Fruit fly (Drosophila melanogaster) whole organism, embryonic: ENCODE measurements around the gene CG31663.

Experiments
- Aef1 ChIP-seq: fragments of 200-800 bp; sonication (Bioruptor generic); IDR thresholded peaks from 3 replicates; pipeline ENCODE4 v1.3.6; 2022; ENCODE audit warnings: missing biosample characterization, missing genetic modification characterization
- Atf-2 ChIP-seq: fragments of 200-800 bp; sonication (Bioruptor generic); optimal IDR thresholded peaks from 2 replicates; lab custom pipeline; 2016; ENCODE audit warnings: missing biosample characterization, missing genetic modification characterization
- Awh ChIP-seq: fragments of 200-800 bp; sonication (Bioruptor generic); IDR thresholded peaks from 2 replicates; pipeline ENCODE4, ENCODE4 v1.3.6; 2022; ENCODE audit warnings: missing biosample characterization, missing genetic modification characterization
- C15 ChIP-seq: fragments of 200-800 bp; sonication (Bioruptor generic); IDR thresholded peaks from 3 replicates; pipeline ENCODE4 v1.3.6; 2022; ENCODE audit warnings: missing biosample characterization, missing genetic modification characterization
- CG10979 ChIP-seq: fragments of 200-800 bp; sonication (Bioruptor generic); optimal IDR thresholded peaks from 2 replicates; lab custom pipeline; 2018; ENCODE audit warnings: missing biosample characterization, mild to moderate bottlenecking, missing genetic modification characterization, moderate library complexity
- CG11560 ChIP-seq: fragments of 200-800 bp; sonication (Bioruptor generic); IDR thresholded peaks from 3 replicates; pipeline ENCODE4 v1.3.6; 2022; ENCODE audit warnings: missing biosample characterization, missing genetic modification characterization
- CG12659 ChIP-seq: fragments of 200-800 bp; sonication (Bioruptor generic); optimal IDR thresholded peaks from 3 replicates; lab custom pipeline; 2017; ENCODE audit warnings: mild to moderate bottlenecking, missing biosample characterization, missing genetic modification reagents, missing genetic modification characterization
- CG12744 ChIP-seq: fragments of 200-800 bp; sonication (Bioruptor generic); optimal IDR thresholded peaks from 2 replicates; lab custom pipeline; 2016; ENCODE audit warnings: missing biosample characterization, missing genetic modification characterization
- CG12769 ChIP-seq: fragments of 200-800 bp; sonication (Bioruptor generic); optimal IDR thresholded peaks from 2 replicates; lab custom pipeline; 2019; ENCODE audit warnings: missing biosample characterization, mild to moderate bottlenecking, missing genetic modification characterization, moderate library complexity
- CG15073 ChIP-seq: fragments of 200-800 bp; sonication (Bioruptor generic); optimal IDR thresholded peaks from 2 replicates; lab custom pipeline; 2016; ENCODE audit warnings: missing biosample characterization, missing genetic modification characterization
- CG15514 ChIP-seq: fragments of 200-800 bp; sonication (Bioruptor generic); optimal IDR thresholded peaks from 3 replicates; lab custom pipeline; 2017; ENCODE audit warnings: missing biosample characterization, missing genetic modification characterization, mild to moderate bottlenecking, moderate library complexity, missing genetic modification reagents
- CG17568 ChIP-seq: fragments of 200-800 bp; sonication (Bioruptor generic); optimal IDR thresholded peaks from 2 replicates; lab custom pipeline; 2018; ENCODE audit warnings: missing biosample characterization, mild to moderate bottlenecking, missing genetic modification characterization, moderate library complexity
- CG17612 ChIP-seq: fragments of 200-800 bp; sonication (Bioruptor generic); IDR thresholded peaks from 2 replicates; pipeline ENCODE4 v1.3.6; 2022; ENCODE audit warnings: missing biosample characterization, missing genetic modification characterization
- CG1792 ChIP-seq: fragments of 200-800 bp; sonication (Bioruptor generic); optimal IDR thresholded peaks from 2 replicates; lab custom pipeline; 2016; ENCODE audit warnings: missing biosample characterization, missing genetic modification characterization
- CG18599 ChIP-seq: fragments of 200-800 bp; sonication (Bioruptor generic); optimal IDR thresholded peaks from 3 replicates; lab custom pipeline; 2017; ENCODE audit warnings: missing biosample characterization, missing genetic modification characterization, mild to moderate bottlenecking, moderate library complexity, missing genetic modification reagents
- CG2202 ChIP-seq: fragments of 200-800 bp; sonication (Bioruptor generic); optimal IDR thresholded peaks from 2 replicates; lab custom pipeline; 2018; ENCODE audit warnings: missing biosample characterization, mild to moderate bottlenecking, missing genetic modification characterization
- CG30020 ChIP-seq: fragments of 200-800 bp; optimal IDR thresholded peaks from 2 replicates; lab custom pipeline; 2019; ENCODE audit warnings: missing biosample characterization, mild to moderate bottlenecking, missing genetic modification characterization, moderate library complexity
- CG32772 ChIP-seq: fragments of 200-800 bp; sonication (Bioruptor generic); IDR thresholded peaks from 2 replicates; pipeline ENCODE4 v1.3.6; 2022; ENCODE audit warnings: missing biosample characterization, missing genetic modification characterization
- CG3281 ChIP-seq: fragments of 200-800 bp; sonication (Bioruptor generic); optimal IDR thresholded peaks from 3 replicates; lab custom pipeline; 2017; ENCODE audit warnings: missing biosample characterization, mild to moderate bottlenecking, missing genetic modification characterization
- CG3847 ChIP-seq: fragments of 200-800 bp; sonication (Bioruptor generic); IDR thresholded peaks from 2 replicates; pipeline ENCODE4 v1.3.6; 2022; ENCODE audit warnings: missing biosample characterization, missing genetic modification characterization
- CG4707 ChIP-seq: fragments of 200-800 bp; sonication (Bioruptor generic); optimal IDR thresholded peaks from 2 replicates; lab custom pipeline; 2018; ENCODE audit warnings: missing biosample characterization, mild to moderate bottlenecking, missing genetic modification characterization, moderate library complexity
- CG4820 ChIP-seq: fragments of 200-800 bp; sonication (Bioruptor generic); optimal IDR thresholded peaks from 3 replicates; lab custom pipeline; 2016; ENCODE audit warnings: missing biosample characterization, missing genetic modification characterization
- CG7987 ChIP-seq: fragments of 200-800 bp; sonication (Bioruptor generic); optimal IDR thresholded peaks from 2 replicates; lab custom pipeline; 2018; ENCODE audit warnings: missing biosample characterization, mild to moderate bottlenecking, missing genetic modification characterization, moderate library complexity
- CG8924 ChIP-seq: fragments of 200-800 bp; optimal IDR thresholded peaks from 3 replicates; lab custom pipeline; 2019; ENCODE audit warnings: missing biosample characterization, mild to moderate bottlenecking, missing genetic modification characterization, moderate library complexity
- Deaf1 ChIP-seq: fragments of 200-800 bp; optimal IDR thresholded peaks from 3 replicates; lab custom pipeline; 2019; ENCODE audit warnings: missing biosample characterization, mild to moderate bottlenecking, missing genetic modification characterization, moderate library complexity
- Dp ChIP-seq: fragments of 200-800 bp; sonication (Bioruptor generic); optimal IDR thresholded peaks from 2 replicates; lab custom pipeline; 2018; ENCODE audit warnings: missing biosample characterization, mild to moderate bottlenecking, missing genetic modification characterization, moderate library complexity
- Fer3 ChIP-seq: fragments of 200-800 bp; sonication (Bioruptor generic); optimal IDR thresholded peaks from 2 replicates; lab custom pipeline; 2018; ENCODE audit warnings: missing biosample characterization, mild to moderate bottlenecking, missing genetic modification characterization, moderate library complexity
- Hsf ChIP-seq: fragments of 200-800 bp; sonication (Bioruptor generic); optimal IDR thresholded peaks from 3 replicates; lab custom pipeline; 2016; ENCODE audit warnings: missing biosample characterization, missing genetic modification characterization
- Jarid2 ChIP-seq: fragments of 200-800 bp; sonication (Bioruptor generic); optimal IDR thresholded peaks from 3 replicates; lab custom pipeline; 2017; ENCODE audit warnings: mild to moderate bottlenecking, missing biosample characterization, missing genetic modification reagents, missing genetic modification characterization
- Kr ChIP-seq: fragments of 200-800 bp; sonication (Bioruptor generic); optimal IDR thresholded peaks from 2 replicates; lab custom pipeline; 2017; ENCODE audit warnings: missing biosample characterization, mild to moderate bottlenecking, missing genetic modification characterization
- Lhr ChIP-seq: fragments of 200-800 bp; sonication (Bioruptor generic); optimal IDR thresholded peaks from 3 replicates; lab custom pipeline; 2017; ENCODE audit warnings: mild to moderate bottlenecking, missing biosample characterization, missing genetic modification reagents, missing genetic modification characterization
- Mad ChIP-seq: fragments of 200-800 bp; sonication (Bioruptor generic); optimal IDR thresholded peaks from 2 replicates; lab custom pipeline; 2016; ENCODE audit warnings: missing biosample characterization, missing genetic modification characterization
- Myb ChIP-seq: fragments of 200-800 bp; sonication (Bioruptor generic); optimal IDR thresholded peaks from 2 replicates; lab custom pipeline; 2016; ENCODE audit warnings: missing biosample characterization, missing genetic modification characterization
- Pdp1 ChIP-seq, 2 experiments: fragments of 200-800 bp; sonication (Bioruptor generic); optimal IDR thresholded peaks; 3 replicates each; lab custom pipeline; 2016; ENCODE audit warnings: missing biosample characterization in 2 of 2, missing genetic modification characterization in 2 of 2, mild to moderate bottlenecking in 1 of 2, moderate library complexity in 1 of 2
- Ptx1 ChIP-seq: fragments of 200-800 bp; sonication (Bioruptor generic); IDR thresholded peaks from 2 replicates; pipeline ENCODE4 v1.3.6; 2022; ENCODE audit warnings: missing biosample characterization, missing genetic modification characterization
- Rx ChIP-seq: fragments of 200-800 bp; sonication (Bioruptor generic); IDR thresholded peaks from 2 replicates; pipeline ENCODE4 v1.3.6; 2022; ENCODE audit warnings: missing biosample characterization, missing genetic modification characterization
- Tbp ChIP-seq: fragments of >200 bp; optimal IDR thresholded peaks from 2 replicates; lab custom pipeline; 2018; ENCODE audit warnings: missing biosample characterization, missing genetic modification characterization
- Xrp1 ChIP-seq: fragments of 200-800 bp; sonication (Bioruptor generic); IDR thresholded peaks from 2 replicates; pipeline ENCODE4 v1.3.6; 2022; ENCODE audit warnings: missing biosample characterization, missing genetic modification characterization
- ato ChIP-seq: fragments of 200-800 bp; sonication (Bioruptor generic); IDR thresholded peaks from 2 replicates; pipeline ENCODE4 v1.3.6; 2022; ENCODE audit warnings: missing biosample characterization, missing genetic modification characterization; ENCODE audit not compliant: partially characterized antibody
- corto ChIP-seq: fragments of 200-800 bp; sonication (Bioruptor generic); optimal IDR thresholded peaks from 2 replicates; lab custom pipeline; 2016; ENCODE audit warnings: missing biosample characterization, mild to moderate bottlenecking, missing genetic modification characterization, moderate library complexity
- dati ChIP-seq: fragments of 200-800 bp; sonication (Bioruptor generic); IDR thresholded peaks from 2 replicates; pipeline ENCODE4 v1.3.6; 2022; ENCODE audit warnings: missing biosample characterization, missing genetic modification characterization
- gcm2 ChIP-seq: fragments of 200-800 bp; sonication (Bioruptor generic); optimal IDR thresholded peaks from 2 replicates; lab custom pipeline; 2016; ENCODE audit warnings: missing biosample characterization, missing genetic modification characterization
- gro ChIP-seq: fragments of 200-800 bp; sonication (Bioruptor generic); optimal IDR thresholded peaks from 2 replicates; lab custom pipeline; 2016; ENCODE audit warnings: missing biosample characterization, missing genetic modification characterization
- lilli ChIP-seq: fragments of 200-800 bp; sonication (Bioruptor generic); optimal IDR thresholded peaks from 3 replicates; lab custom pipeline; 2016; ENCODE audit warnings: missing biosample characterization, missing genetic modification characterization
- mirr ChIP-seq: fragments of 200-800 bp; sonication (Bioruptor generic); optimal IDR thresholded peaks from 3 replicates; lab custom pipeline; 2018; ENCODE audit warnings: missing biosample characterization, mild to moderate bottlenecking, missing genetic modification characterization
- peb ChIP-seq: fragments of 200-800 bp; sonication (Bioruptor generic); IDR thresholded peaks from 2 replicates; pipeline ENCODE4 v1.3.6; 2022; ENCODE audit warnings: missing biosample characterization, missing genetic modification characterization
- repo ChIP-seq: fragments of 200-800 bp; sonication (Bioruptor generic); optimal IDR thresholded peaks from 2 replicates; lab custom pipeline; 2016; ENCODE audit warnings: missing biosample characterization, missing genetic modification characterization
- seq ChIP-seq: fragments of 200-800 bp; sonication (Bioruptor generic); IDR thresholded peaks from 2 replicates; pipeline ENCODE4 v1.3.6; 2022; ENCODE audit warnings: missing biosample characterization, missing genetic modification characterization
- sr ChIP-seq: fragments of 200-800 bp; sonication (Bioruptor generic); IDR thresholded peaks from 3 replicates; pipeline ENCODE4 v1.3.6; 2022; ENCODE audit warnings: missing biosample characterization, missing genetic modification characterization
- wek ChIP-seq: fragments of 200-800 bp; sonication (Bioruptor generic); optimal IDR thresholded peaks from 3 replicates; lab custom pipeline; 2018; ENCODE audit warnings: missing biosample characterization, mild to moderate bottlenecking, missing genetic modification characterization, moderate library complexity

The CG31663 gene

dm6 chr2L:1884409-1885082, 3.3 kb upstream of the CG31663 start, which contains the start of gene Wdr62 (continued):
- TF ChIP-seq Aef1 (GFP tag; lab: Robert Waterston, UW) (no peak), CG1792 (GFP tag; lab: Kevin White, UChicago) (peak; percentile 56), gro (GFP tag; lab: Kevin White, UChicago) (peak; percentile 85), Fer3 (tag; lab: Kevin White, UChicago) (peak; percentile 21), Myb (GFP tag; lab: Kevin White, UChicago) (peak; percentile 86), repo (GFP tag; lab: Kevin White, UChicago) (peak; percentile 68), Xrp1 (no peak; the same call in 1 of the 2 replicates), corto (GFP tag; lab: Kevin White, UChicago) (no peak), CG4820 (GFP tag; lab: Kevin White, UChicago) (peak; percentile 20), lilli (GFP tag; lab: Kevin White, UChicago) (peak; percentile 34), CG30020 (no peak), CG4707 (GFP tag; lab: Kevin White, UChicago) (no peak), CG8924 (tag; lab: Kevin White, UChicago) (peak; percentile 65), ato (peak; percentile 64), peb (GFP tag; lab: Robert Waterston, UW) (no peak), Atf-2 (GFP tag; lab: Kevin White, UChicago) (no peak), Kr (GFP tag; lab: Kevin White, UChicago) (no peak), CG7987 (peak; percentile 74), CG10979 (tag; lab: Kevin White, UChicago) (no peak), CG3281 (peak; percentile 51), CG12659 (GFP tag; lab: Kevin White, UChicago) (peak; percentile 89), CG15073 (GFP tag; lab: Kevin White, UChicago) (no peak), mirr (GFP tag; lab: Kevin White, UChicago) (peak; percentile 74), Lhr (GFP tag; lab: Kevin White, UChicago) (peak; percentile 98), Rx (no peak), Awh (no peak; the same call in 1 of the 2 replicates), Hsf (GFP tag; lab: Kevin White, UChicago) (peak; percentile 35), CG3847 (GFP tag; lab: Robert Waterston, UW) (peak; percentile 92), CG2202 (tag; lab: Kevin White, UChicago) (peak; percentile 9), CG17568 (GFP tag; lab: Kevin White, UChicago) (no peak), gcm2 (GFP tag; lab: Kevin White, UChicago) (peak; percentile 44), Ptx1 (peak; percentile 8; the same call in 1 of the 2 replicates), CG32772 (GFP tag; lab: Robert Waterston, UW) (no peak), Tbp (GFP tag; lab: Kevin White, UChicago) (no peak), CG15514 (GFP tag; lab: Kevin White, UChicago) (peak; percentile 82), Pdp1 (GFP tag; optimal IDR thresholded peaks at IDR 0.05; lab: Kevin White, UChicago) (peak; percentile 29 to 81), CG17612 (no peak), sr (GFP tag; lab: Robert Waterston, UW) (peak; percentile 38; the same call in 1 of the 3 replicates), Deaf1 (tag; lab: Kevin White, UChicago) (peak; percentile 30), CG12744 (GFP tag; lab: Kevin White, UChicago) (no peak), seq (GFP tag; lab: Robert Waterston, UW) (no peak), CG12769 (tag; lab: Kevin White, UChicago) (peak; percentile 74), C15 (no peak), CG11560 (tag; lab: Robert Waterston, UW) (no peak; the same call in 2 of the 3 replicates), Jarid2 (GFP tag; lab: Kevin White, UChicago) (peak; percentile 96), Dp (GFP tag; lab: Kevin White, UChicago) (peak; percentile 79), dati (GFP tag; lab: Robert Waterston, UW) (no peak), CG18599 (GFP tag; lab: Kevin White, UChicago) (peak; percentile 51), wek (GFP tag; lab: Kevin White, UChicago) (peak; percentile 90), Mad (GFP tag; lab: Kevin White, UChicago) (peak; percentile 54)
